Comparison of ENCODE assay signal across 7 worm cellular contexts in the genomic region with DNA sequence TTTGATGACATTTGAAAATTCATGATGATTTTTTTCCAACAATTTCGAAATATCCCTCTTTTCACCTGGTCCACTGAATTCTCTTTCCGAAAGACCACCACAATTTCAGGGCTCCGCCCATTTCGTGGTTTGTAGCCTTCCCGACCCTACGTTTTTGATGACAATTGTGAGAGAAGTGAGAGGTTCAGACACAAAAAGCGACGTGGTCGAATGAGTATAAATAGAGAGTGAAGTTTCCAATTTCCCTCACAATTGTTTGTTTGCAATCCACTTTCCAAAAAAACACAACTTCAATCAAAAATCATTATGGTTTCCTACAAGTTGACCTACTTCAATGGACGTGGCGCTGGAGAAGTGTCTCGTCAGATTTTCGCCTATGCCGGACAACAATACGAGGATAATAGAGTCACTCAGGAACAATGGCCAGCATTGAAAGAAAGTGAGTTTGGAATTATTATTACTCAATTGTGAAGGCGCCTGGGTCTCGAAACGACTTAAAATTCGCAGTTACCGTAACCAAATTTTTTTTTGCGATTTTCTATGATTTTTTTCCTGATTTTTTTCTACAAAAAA.
TF ChIP-seq lines count a peak whose summit lies in the region.

A gene (plus strand): TSS at position 246 of the 573 bp plus-strand sequence.

TF ChIP-seq in whole organism, L1 larva, 84 proteins besides CTCF, POLR2A, EP300 and RAD21 (continues in another document):
- TF ChIP-seq swsn-7 (tag; optimal IDR thresholded peaks at IDR 0.05; lab: Kevin White, UChicago), result peak; percentile 43
- TF ChIP-seq Y116A8C.19 (tag; optimal IDR thresholded peaks at IDR 0.05; lab: Kevin White, UChicago; ENCODE audit: borderline replicate concordance), result no peak
- no peak for TF ChIP-seq sup-37 (GFP tag; optimal IDR thresholded peaks at IDR 0.05; lab: Kevin White, UChicago)
- TF ChIP-seq elt-2 (tag; optimal IDR thresholded peaks at IDR 0.05; lab: Kevin White, UChicago), result peak; percentile 16
- TF ChIP-seq grh-1 (GFP tag; IDR thresholded peaks at IDR 0.05; lab: Robert Waterston, UW), result no peak
- TF ChIP-seq skn-1 (tag; optimal IDR thresholded peaks at IDR 0.05; lab: Kevin White, UChicago), result peak; percentile 99
- TF ChIP-seq lin-35 (GFP tag; optimal IDR thresholded peaks at IDR 0.05; lab: Kevin White, UChicago), result peak in 1 of 2 experiments; percentile 53
- no peak for TF ChIP-seq F16B12.6 (tag; optimal IDR thresholded peaks at IDR 0.05; lab: Kevin White, UChicago)
- peak; percentile 59 for TF ChIP-seq nhr-28 (tag; optimal IDR thresholded peaks at IDR 0.05; lab: Kevin White, UChicago)
- TF ChIP-seq pag-3 (tag; optimal IDR thresholded peaks at IDR 0.05; lab: Kevin White, UChicago; ENCODE audit: borderline replicate concordance, insufficient read depth), result no peak
- no peak for TF ChIP-seq lin-15B (tag; optimal IDR thresholded peaks at IDR 0.05; lab: Kevin White, UChicago)

TF ChIP-seq in whole organism, L2 larva, 48 proteins besides CTCF, POLR2A, EP300 and RAD21 (continues in another document):
- TF ChIP-seq elt-3 (tag; optimal IDR thresholded peaks at IDR 0.05; lab: Kevin White, UChicago) (no peak), ztf-4 (tag; optimal IDR thresholded peaks at IDR 0.05; lab: Kevin White, UChicago) (peak; percentile 4), C34F6.9 (tag; optimal IDR thresholded peaks at IDR 0.05; lab: Kevin White, UChicago) (peak; percentile 29), nhr-77 (tag; optimal IDR thresholded peaks at IDR 0.05; lab: Kevin White, UChicago) (no peak), Y55F3AM.14 (GFP tag; optimal IDR thresholded peaks at IDR 0.05; lab: Kevin White, UChicago) (no peak), sma-3 (GFP tag; optimal IDR thresholded peaks at IDR 0.05; lab: Kevin White, UChicago) (no peak), unc-55 (GFP tag; optimal IDR thresholded peaks at IDR 0.05; lab: Kevin White, UChicago) (no peak), nhr-23 (tag; optimal IDR thresholded peaks at IDR 0.05; lab: Kevin White, UChicago) (no peak), ama-1 (optimal IDR thresholded peaks at IDR 0.05; lab: Kevin White, UChicago) (no peak), ztf-11 (tag; optimal IDR thresholded peaks at IDR 0.05; lab: Kevin White, UChicago) (no peak), egl-27 (tag; optimal IDR thresholded peaks at IDR 0.05; lab: Kevin White, UChicago) (no peak), lsy-2 (tag; optimal IDR thresholded peaks at IDR 0.05; lab: Kevin White, UChicago) (peak; percentile 24 to 57), aly-2 (tag; optimal IDR thresholded peaks at IDR 0.05; lab: Kevin White, UChicago) (no peak)

TF ChIP-seq in whole organism, L3 larva, 47 proteins besides CTCF, POLR2A, EP300 and RAD21 (continues in another document):
- TF ChIP-seq ama-1 (optimal IDR thresholded peaks at IDR 0.05; lab: Kevin White, UChicago) (peak; percentile 21), skn-1 (tag; optimal IDR thresholded peaks at IDR 0.05; lab: Kevin White, UChicago) (peak; percentile 61), tbx-2 (tag; optimal IDR thresholded peaks at IDR 0.05; lab: Kevin White, UChicago) (no peak), ceh-9 (tag; optimal IDR thresholded peaks at IDR 0.05; lab: Kevin White, UChicago) (no peak), nfya-1 (tag; optimal IDR thresholded peaks at IDR 0.05; lab: Kevin White, UChicago; ENCODE audit: insufficient read depth) (peak; percentile 39), daf-12 (tag; optimal IDR thresholded peaks at IDR 0.05; lab: Kevin White, UChicago) (no peak), ztf-11 (tag; optimal IDR thresholded peaks at IDR 0.05; lab: Kevin White, UChicago) (no peak), nhr-11 (tag; optimal IDR thresholded peaks at IDR 0.05; lab: Kevin White, UChicago) (peak; percentile 67), elt-1 (tag; optimal IDR thresholded peaks at IDR 0.05; lab: Kevin White, UChicago) (no peak), sea-2 (GFP tag; optimal IDR thresholded peaks at IDR 0.05; lab: Kevin White, UChicago) (no peak), lsy-12 (tag; optimal IDR thresholded peaks at IDR 0.05; lab: Kevin White, UChicago) (no peak), unc-62 (GFP tag; optimal IDR thresholded peaks at IDR 0.05; lab: Kevin White, UChicago) (no peak), nhr-23 (tag; optimal IDR thresholded peaks at IDR 0.05; lab: Kevin White, UChicago) (peak; percentile 30)

TF ChIP-seq in whole organism, L4 larva, 104 proteins besides CTCF, POLR2A, EP300 and RAD21 (continues in another document):
- TF ChIP-seq F44E2.7 (GFP tag; IDR thresholded peaks at IDR 0.05; lab: Robert Waterston, UW), result no peak
- peak in 1 of 2 experiments; percentile 31 for TF ChIP-seq unc-62 (GFP tag; optimal IDR thresholded peaks at IDR 0.05 in 1 of 2; lab: Kevin White, UChicago)
- no peak for TF ChIP-seq unc-62 (tag; optimal IDR thresholded peaks at IDR 0.05; lab: Kevin White, UChicago)
- no peak for TF ChIP-seq dve-1 (tag; optimal IDR thresholded peaks at IDR 0.05; lab: Kevin White, UChicago; ENCODE audit: insufficient read depth)
- peak; percentile 58 for TF ChIP-seq nhr-11 (tag; optimal IDR thresholded peaks at IDR 0.05; lab: Kevin White, UChicago)
- TF ChIP-seq hmg-1.1 (GFP tag; IDR thresholded peaks at IDR 0.05; lab: Robert Waterston, UW), result peak; percentile 31; the same call in 1 of the 2 replicates
- TF ChIP-seq pqm-1 (tag; optimal IDR thresholded peaks at IDR 0.05; lab: Kevin White, UChicago), result peak; percentile 38
- peak; percentile 24; the same call in 1 of the 2 replicates for TF ChIP-seq dmd-6 (GFP tag; IDR thresholded peaks at IDR 0.05; lab: Robert Waterston, UW)
- peak; percentile 1 for TF ChIP-seq nhr-77 (tag; optimal IDR thresholded peaks at IDR 0.05; lab: Kevin White, UChicago)
- no peak for TF ChIP-seq zag-1 (tag; optimal IDR thresholded peaks at IDR 0.05; lab: Kevin White, UChicago)
- TF ChIP-seq pha-4 (GFP tag; IDR thresholded peaks at IDR 0.05; lab: Robert Waterston, UW), result 0 out of 2 replicates have a peak, but pooled peaks have one; percentile 11
- TF ChIP-seq pha-4 (tag; optimal IDR thresholded peaks at IDR 0.05; lab: Kevin White, UChicago), result no peak

TF ChIP-seq in whole organism, late embryonic, 69 proteins besides CTCF, POLR2A, EP300 and RAD21 (continues in another document):
- TF ChIP-seq zip-5 (tag; optimal IDR thresholded peaks at IDR 0.05; lab: Kevin White, UChicago) (no peak), fkh-10 (GFP tag; optimal IDR thresholded peaks at IDR 0.05; lab: Kevin White, UChicago) (no peak), dve-1 (tag; optimal IDR thresholded peaks at IDR 0.05; lab: Kevin White, UChicago) (peak; percentile 28), K02D7.2 (tag; optimal IDR thresholded peaks at IDR 0.05; lab: Kevin White, UChicago) (no peak), sox-4 (tag; optimal IDR thresholded peaks at IDR 0.05; lab: Kevin White, UChicago) (no peak), ceh-22 (tag; optimal IDR thresholded peaks at IDR 0.05; lab: Kevin White, UChicago) (no peak), eyg-1 (tag; optimal IDR thresholded peaks at IDR 0.05; lab: Kevin White, UChicago) (no peak), pha-4 (tag; optimal IDR thresholded peaks at IDR 0.05; lab: Kevin White, UChicago) (no peak), C08G9.2 (tag; optimal IDR thresholded peaks at IDR 0.05; lab: Kevin White, UChicago) (no peak), lim-6 (tag; optimal IDR thresholded peaks at IDR 0.05; lab: Kevin White, UChicago) (no peak), sdc-2 (tag; optimal IDR thresholded peaks at IDR 0.05; lab: Kevin White, UChicago) (no peak), nfya-1 (tag; optimal IDR thresholded peaks at IDR 0.05; lab: Kevin White, UChicago) (peak; percentile 12), gmeb-2 (tag; optimal IDR thresholded peaks at IDR 0.05; lab: Kevin White, UChicago) (no peak), ceh-31 (tag; optimal IDR thresholded peaks at IDR 0.05; lab: Kevin White, UChicago) (peak; percentile 4)

TF ChIP-seq in whole organism, mixed stage, embryonic, 35 proteins besides CTCF, POLR2A, EP300 and RAD21:
- no peak for TF ChIP-seq ceh-39 (tag; optimal IDR thresholded peaks at IDR 0.05; lab: Kevin White, UChicago)
- peak; percentile 6 for TF ChIP-seq blmp-1 (tag; optimal IDR thresholded peaks at IDR 0.05; lab: Kevin White, UChicago)
- TF ChIP-seq nhr-12 (tag; optimal IDR thresholded peaks at IDR 0.05; lab: Kevin White, UChicago), result no peak
- no peak for TF ChIP-seq hlh-1 (tag; optimal IDR thresholded peaks at IDR 0.05; lab: Kevin White, UChicago)
- TF ChIP-seq ceh-43 (GFP tag; optimal IDR thresholded peaks at IDR 0.05; lab: Kevin White, UChicago), result no peak

TF ChIP-seq in whole organism, young adult, 124 proteins besides CTCF, POLR2A, EP300 and RAD21:
- TF ChIP-seq tlf-1 (GFP tag; optimal IDR thresholded peaks at IDR 0.05; lab: Kevin White, UChicago), result no peak
- TF ChIP-seq tbp1 (GFP tag; optimal IDR thresholded peaks at IDR 0.05; lab: Kevin White, UChicago), result peak; percentile 2
- 0 out of 2 replicates have a peak, but pooled peaks have one; percentile 13 for TF ChIP-seq lin-26 (GFP tag; IDR thresholded peaks at IDR 0.05; lab: Robert Waterston, UW)
- TF ChIP-seq dox-1 (GFP tag; IDR thresholded peaks at IDR 0.05; lab: Robert Waterston, UW), result peak; percentile 45; the same call in 1 of the 2 replicates
- TF ChIP-seq let-607 (tag; optimal IDR thresholded peaks at IDR 0.05; lab: Kevin White, UChicago), result no peak
- peak; percentile 9 for TF ChIP-seq nhr-80 (tag; optimal IDR thresholded peaks at IDR 0.05; lab: Kevin White, UChicago)
- TF ChIP-seq hmg-1.2 (GFP tag; IDR thresholded peaks at IDR 0.05; lab: Robert Waterston, UW), result peak; percentile 24; the same call in 1 of the 2 replicates
- TF ChIP-seq cebp-1 (GFP tag; IDR thresholded peaks at IDR 0.05; lab: Robert Waterston, UW), result peak; percentile 22; the same call in 1 of the 2 replicates
- peak; percentile 66 for TF ChIP-seq cebp-1 (tag; optimal IDR thresholded peaks at IDR 0.05; lab: Kevin White, UChicago)
TF ChIP-seq in whole organism, young adult: peak in this region for 6.
